Fruit fly (Drosophila melanogaster) whole organism, embryonic: ENCODE results near the gene CG10063.
A peak's percentile ranks its signal among the peaks of the same experiment; 100 is the strongest.

ENCODE experiments used
- Awh ChIP-seq: fragments of 200-800 bp; sonication (Bioruptor generic); IDR thresholded peaks from 2 replicates; pipeline ENCODE4, ENCODE4 v1.3.6; 2022; ENCODE audit warnings: missing biosample characterization, missing genetic modification characterization
- CG10267 ChIP-seq: fragments of 200-800 bp; sonication (Bioruptor generic); optimal IDR thresholded peaks from 2 replicates; lab custom pipeline; 2018; ENCODE audit warnings: missing biosample characterization, mild to moderate bottlenecking, missing genetic modification characterization, moderate library complexity
- CG10321 ChIP-seq: fragments of 200-800 bp; sonication (Bioruptor generic); IDR thresholded peaks from 2 replicates; pipeline ENCODE4 v1.3.6; 2022; ENCODE audit warnings: missing biosample characterization, missing genetic modification characterization
- CG11085 ChIP-seq: fragments of 200-800 bp; sonication (Bioruptor generic); IDR thresholded peaks from 2 replicates; pipeline ENCODE4 v1.3.6; 2022; ENCODE audit warnings: missing biosample characterization, missing genetic modification characterization
- CG11093 ChIP-seq: fragments of 200-800 bp; sonication (Bioruptor generic); IDR thresholded peaks from 3 replicates; pipeline ENCODE4 v1.3.6; 2022; ENCODE audit warnings: missing biosample characterization, missing genetic modification characterization
- CG17186 ChIP-seq: fragments of 200-800 bp; sonication (Bioruptor generic); optimal IDR thresholded peaks from 3 replicates; lab custom pipeline; 2017; ENCODE audit warnings: missing biosample characterization, missing genetic modification reagents, missing genetic modification characterization
- CG17802 ChIP-seq: fragments of 200-800 bp; sonication (Bioruptor generic); optimal IDR thresholded peaks from 2 replicates; lab custom pipeline; 2018; ENCODE audit warnings: missing biosample characterization, mild to moderate bottlenecking, missing genetic modification characterization, moderate library complexity
- CG17912 ChIP-seq: fragments of 200-800 bp; sonication (Bioruptor generic); optimal IDR thresholded peaks from 2 replicates; lab custom pipeline; 2018; ENCODE audit warnings: missing biosample characterization, mild to moderate bottlenecking, missing genetic modification characterization
- CG18011 ChIP-seq: fragments of 200-800 bp; sonication (Bioruptor generic); optimal IDR thresholded peaks from 2 replicates; lab custom pipeline; 2017; ENCODE audit warnings: missing biosample characterization, missing genetic modification characterization, mild to moderate bottlenecking, moderate library complexity, missing genotype
- CG2129 ChIP-seq: fragments of 200-800 bp; sonication (Bioruptor generic); IDR thresholded peaks from 2 replicates; pipeline ENCODE4 v1.3.6; 2022; ENCODE audit warnings: missing biosample characterization, missing genetic modification characterization; ENCODE audit not compliant: partially characterized antibody
- CG31224 ChIP-seq: fragments of 200-800 bp; sonication (Bioruptor generic); IDR thresholded peaks from 2 replicates; pipeline ENCODE4 v1.3.6; 2022; ENCODE audit warnings: missing biosample characterization, missing genetic modification characterization
- CG34376 ChIP-seq: fragments of 200-800 bp; sonication (Bioruptor generic); optimal IDR thresholded peaks from 2 replicates; lab custom pipeline; 2018; ENCODE audit warnings: missing biosample characterization, mild to moderate bottlenecking, missing genetic modification characterization
- CG4617 ChIP-seq: fragments of 200-800 bp; sonication (Bioruptor generic); optimal IDR thresholded peaks from 3 replicates; lab custom pipeline; 2016; ENCODE audit warnings: missing biosample characterization, missing genetic modification characterization, borderline replicate concordance
- CTCF ChIP-seq: fragments of 200-800 bp; sonication (Bioruptor generic); optimal IDR thresholded peaks from 2 replicates; lab custom pipeline; 2017; ENCODE audit warnings: missing biosample characterization, mild to moderate bottlenecking, missing genetic modification characterization, moderate library complexity
- GATAe ChIP-seq: fragments of 200-800 bp; sonication (Bioruptor generic); conservative IDR thresholded peaks from 2 replicates; pipeline ENCODE4 v1.3.6; 2022; ENCODE audit warnings: missing biosample characterization, missing genetic modification characterization
- H2.0 ChIP-seq: fragments of 200-800 bp; sonication (Bioruptor generic); IDR thresholded peaks from 2 replicates; pipeline ENCODE4 v1.3.6; 2022; ENCODE audit warnings: missing biosample characterization, missing genetic modification characterization
- Max ChIP-seq: fragments of 200-800 bp; sonication (Bioruptor generic); optimal IDR thresholded peaks from 2 replicates; lab custom pipeline; 2016; ENCODE audit warnings: missing biosample characterization, mild to moderate bottlenecking, missing genetic modification characterization
- Med ChIP-seq: fragments of 200-800 bp; sonication (Bioruptor generic); peaks from one replicate; lab custom pipeline; 2016; ENCODE audit warnings: missing biosample characterization, missing genetic modification characterization, mild to moderate bottlenecking, inconsistent platforms, moderate library complexity
- Oaz ChIP-seq: fragments of 200-800 bp; sonication (Bioruptor generic); IDR thresholded peaks from 2 replicates; pipeline ENCODE4 v1.3.6; 2022; ENCODE audit warnings: missing biosample characterization, missing genetic modification characterization
- Pdp1 ChIP-seq, 2 experiments: fragments of 200-800 bp; sonication (Bioruptor generic); optimal IDR thresholded peaks; 3 replicates each; lab custom pipeline; 2016; ENCODE audit warnings: missing biosample characterization in 2 of 2, missing genetic modification characterization in 2 of 2, mild to moderate bottlenecking in 1 of 2, moderate library complexity in 1 of 2
- Poxn ChIP-seq: fragments of 200-800 bp; sonication (Bioruptor generic); IDR thresholded peaks from 2 replicates; pipeline ENCODE4 v1.3.6; 2022; ENCODE audit warnings: missing biosample characterization, missing genetic modification characterization
- Sox100B ChIP-seq: fragments of 200-800 bp; sonication (Bioruptor generic); optimal IDR thresholded peaks from 3 replicates; lab custom pipeline; 2018; ENCODE audit warnings: missing biosample characterization, mild to moderate bottlenecking, missing genetic modification characterization
- Xrp1 ChIP-seq: fragments of 200-800 bp; sonication (Bioruptor generic); IDR thresholded peaks from 2 replicates; pipeline ENCODE4 v1.3.6; 2022; ENCODE audit warnings: missing biosample characterization, missing genetic modification characterization
- ato ChIP-seq: fragments of 200-800 bp; sonication (Bioruptor generic); IDR thresholded peaks from 2 replicates; pipeline ENCODE4 v1.3.6; 2022; ENCODE audit warnings: missing biosample characterization, missing genetic modification characterization; ENCODE audit not compliant: partially characterized antibody
- ci ChIP-seq: fragments of 200-800 bp; sonication (Bioruptor generic); IDR thresholded peaks from 3 replicates; pipeline ENCODE4 v1.3.6; 2022; ENCODE audit warnings: missing biosample characterization, missing genetic modification characterization
- crol ChIP-seq: fragments of 200-800 bp; sonication (Bioruptor generic); IDR thresholded peaks from 2 replicates; pipeline ENCODE4 v1.3.6; 2022; ENCODE audit warnings: missing biosample characterization, missing genetic modification characterization
- disco-r ChIP-seq: fragments of 200-800 bp; sonication (Bioruptor generic); optimal IDR thresholded peaks from 2 replicates; lab custom pipeline; 2016; ENCODE audit warnings: missing biosample characterization, missing genetic modification characterization
- dmrt11E ChIP-seq: fragments of 200-800 bp; sonication (Bioruptor generic); optimal IDR thresholded peaks from 3 replicates; lab custom pipeline; 2018; ENCODE audit warnings: missing biosample characterization, mild to moderate bottlenecking, missing genetic modification characterization, moderate library complexity
- eve ChIP-seq, 2 experiments: fragments of >200 bp; optimal IDR thresholded peaks; 2 replicates each; lab custom pipeline; 2017; ENCODE audit warnings: missing biosample characterization in 2 of 2, missing genetic modification characterization in 2 of 2
- exex ChIP-seq: fragments of 200-800 bp; sonication (Bioruptor generic); optimal IDR thresholded peaks from 4 replicates; lab custom pipeline; 2018; ENCODE audit warnings: missing biosample characterization, mild to moderate bottlenecking, missing genetic modification characterization, moderate library complexity
- gro ChIP-seq: fragments of 200-800 bp; sonication (Bioruptor generic); optimal IDR thresholded peaks from 2 replicates; lab custom pipeline; 2016; ENCODE audit warnings: missing biosample characterization, missing genetic modification characterization
- lmd ChIP-seq: fragments of 200-800 bp; sonication (Bioruptor generic); IDR thresholded peaks from 2 replicates; pipeline ENCODE4 v1.3.6; 2022; ENCODE audit warnings: missing biosample characterization, missing genetic modification characterization
- mirr ChIP-seq: fragments of 200-800 bp; sonication (Bioruptor generic); optimal IDR thresholded peaks from 3 replicates; lab custom pipeline; 2018; ENCODE audit warnings: missing biosample characterization, mild to moderate bottlenecking, missing genetic modification characterization
- otp ChIP-seq: fragments of 200-800 bp; sonication (Bioruptor generic); IDR thresholded peaks from 3 replicates; pipeline ENCODE4, ENCODE4 v1.3.6; 2022; ENCODE audit warnings: missing biosample characterization, missing genetic modification characterization
- p53 ChIP-seq: fragments of 200-800 bp; sonication (Bioruptor generic); optimal IDR thresholded peaks from 2 replicates; lab custom pipeline; 2016; ENCODE audit warnings: missing biosample characterization, missing genetic modification characterization
- psq ChIP-seq: fragments of 200-800 bp; sonication (Bioruptor generic); optimal IDR thresholded peaks from 2 replicates; lab custom pipeline; 2017; ENCODE audit warnings: missing biosample characterization, missing genetic modification characterization
- pzg ChIP-seq: fragments of 200-800 bp; sonication (Bioruptor generic); optimal IDR thresholded peaks from 3 replicates; lab custom pipeline; 2018; ENCODE audit warnings: missing biosample characterization, mild to moderate bottlenecking, missing genetic modification characterization, moderate library complexity
- ro ChIP-seq: fragments of 200-800 bp; sonication (Bioruptor generic); IDR thresholded peaks from 2 replicates; pipeline ENCODE4 v1.3.6; 2022; ENCODE audit warnings: missing biosample characterization, missing genetic modification characterization
- row ChIP-seq: fragments of 200-800 bp; sonication (Bioruptor generic); IDR thresholded peaks from 3 replicates; pipeline ENCODE4 v1.3.6; 2022; ENCODE audit warnings: missing biosample characterization, missing genetic modification characterization
- run ChIP-seq: fragments of 200-800 bp; sonication (Bioruptor generic); optimal IDR thresholded peaks from 3 replicates; lab custom pipeline; 2018; ENCODE audit warnings: missing biosample characterization, mild to moderate bottlenecking, missing genetic modification characterization
- sc ChIP-seq, 3 experiments: fragments of >200 bp in 2 of 3; fragments of 200-800 bp in 1 of 3; sonication (Bioruptor generic) in 1 of 3; optimal IDR thresholded peaks; 2 replicates in 2 of 3; 3 replicates in 1 of 3; lab custom pipeline; 2017; ENCODE audit warnings: mild to moderate bottlenecking in 1 of 3, missing biosample characterization in 1 of 3, missing genetic modification characterization in 1 of 3, missing genetic modification reagents in 1 of 3
- sens ChIP-seq: fragments of 200-800 bp; sonication (Bioruptor generic); peaks from one replicate; lab custom pipeline; 2016; ENCODE audit warnings: missing biosample characterization, missing genetic modification characterization
- sqz ChIP-seq: fragments of 200-800 bp; sonication (Bioruptor generic); optimal IDR thresholded peaks from 3 replicates; lab custom pipeline; 2018; ENCODE audit warnings: missing biosample characterization, mild to moderate bottlenecking, missing genetic modification characterization
- ssp ChIP-seq: fragments of 200-800 bp; sonication (Bioruptor generic); IDR thresholded peaks from 2 replicates; pipeline ENCODE4 v1.3.6; 2022; ENCODE audit warnings: missing biosample characterization, missing genetic modification characterization
- sug ChIP-seq: fragments of 200-800 bp; optimal IDR thresholded peaks from 2 replicates; lab custom pipeline; 2019; ENCODE audit warnings: missing biosample characterization, mild to moderate bottlenecking, missing genetic modification characterization, moderate library complexity
- tap ChIP-seq: fragments of 200-800 bp; optimal IDR thresholded peaks from 3 replicates; lab custom pipeline; 2019; ENCODE audit warnings: missing biosample characterization, mild to moderate bottlenecking, missing genetic modification characterization, moderate library complexity
- wdn ChIP-seq: fragments of 200-800 bp; sonication (Bioruptor generic); IDR thresholded peaks from 2 replicates; pipeline ENCODE4 v1.3.6; 2022; ENCODE audit warnings: missing biosample characterization, missing genetic modification characterization
- wek ChIP-seq: fragments of 200-800 bp; sonication (Bioruptor generic); optimal IDR thresholded peaks from 3 replicates; lab custom pipeline; 2018; ENCODE audit warnings: missing biosample characterization, mild to moderate bottlenecking, missing genetic modification characterization, moderate library complexity
- z ChIP-seq: fragments of 200-800 bp; sonication (Bioruptor generic); IDR thresholded peaks from 3 replicates; pipeline ENCODE4 v1.3.6; 2022; ENCODE audit warnings: missing biosample characterization, missing genetic modification characterization

CG10063 gene

dm6 chr3L:6977391-6977790, 5.1 kb upstream of the CG10063 start (continued):
- TF ChIP-seq psq (GFP tag; lab: Kevin White, UChicago) (no peak), CG18011 (GFP tag; lab: Kevin White, UChicago) (no peak), pzg (no peak), p53 (GFP tag; lab: Kevin White, UChicago) (no peak), Oaz (GFP tag; lab: Robert Waterston, UW) (no peak), wek (no peak), ato (GFP tag; lab: Robert Waterston, UW) (no peak), gro (GFP tag; lab: Kevin White, UChicago) (no peak), Poxn (GFP tag; lab: Robert Waterston, UW) (0 out of 2 replicates have a peak, but pooled peaks have one; percentile 6), eve (GFP tag; optimal IDR thresholded peaks at IDR 0.05; lab: Kevin White, UChicago) (no peak), tap (tag; lab: Kevin White, UChicago) (peak; percentile 26), lmd (peak; percentile 58), CG11093 (GFP tag; lab: Robert Waterston, UW) (peak; percentile 33; the same call in 1 of the 3 replicates), sc (optimal IDR thresholded peaks at IDR 0.05; lab: Kevin White, UChicago) (no peak), sc (GFP tag; optimal IDR thresholded peaks at IDR 0.05; lab: Kevin White, UChicago) (peak; percentile 46), ci (GFP tag; lab: Robert Waterston, UW) (peak; percentile 75), H2.0 (GFP tag; lab: Robert Waterston, UW) (no peak), z (GFP tag; lab: Robert Waterston, UW) (no peak), Xrp1 (peak; percentile 63)

dm6 chr3L:6976601-6977140, 4.4 kb upstream of the CG10063 start:
- peak; percentile 61; the same call in 1 of the 3 replicates for TF ChIP-seq otp (GFP tag; lab: Robert Waterston, UW)
- TF ChIP-seq sug = peak; percentile 73
- TF ChIP-seq Med (GFP tag; lab: Kevin White, UChicago) = peak; percentile 55
- peak; percentile 7 for TF ChIP-seq mirr (GFP tag; lab: Kevin White, UChicago)
- TF ChIP-seq CG34376 = peak; percentile 45
- peak; percentile 71 for TF ChIP-seq sens
- peak; percentile 40; the same call in 1 of the 2 replicates for TF ChIP-seq crol (GFP tag; lab: Robert Waterston, UW)
- TF ChIP-seq ro (GFP tag; lab: Robert Waterston, UW) = no peak
- 0 out of 2 replicates have a peak, but pooled peaks have one; percentile 26 for TF ChIP-seq GATAe (GFP tag; lab: Robert Waterston, UW)
- TF ChIP-seq sqz (GFP tag; lab: Kevin White, UChicago) = no peak
- TF ChIP-seq CG2129 (GFP tag; lab: Robert Waterston, UW) = no peak
- peak in 1 of 2 experiments; percentile 2 for TF ChIP-seq Pdp1 (GFP tag; optimal IDR thresholded peaks at IDR 0.05; lab: Kevin White, UChicago)
- peak; percentile 47 for TF ChIP-seq exex (tag; lab: Kevin White, UChicago)

DNA sequence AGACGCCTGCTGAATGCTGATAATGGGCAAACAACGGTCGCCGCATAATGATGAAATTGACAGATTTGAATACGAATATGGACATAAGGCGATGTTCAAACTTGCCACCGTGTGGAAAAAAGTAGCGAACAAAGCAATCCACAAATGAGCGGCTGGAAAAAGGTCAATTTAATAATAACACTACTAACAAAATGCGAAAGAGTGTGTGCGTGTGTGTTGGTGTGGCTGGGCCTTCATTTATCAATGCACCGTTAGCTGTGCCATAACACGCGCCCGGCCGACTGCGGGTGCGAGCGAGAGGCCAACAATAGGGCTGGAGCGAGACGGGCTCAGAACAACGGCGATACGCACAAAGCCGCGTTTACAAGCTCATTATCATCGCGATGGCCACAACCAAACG, 3.6 kb upstream of the CG10063 start:
- TF ChIP-seq CG4617 (GFP tag; lab: Kevin White, UChicago) (no peak), CG17912 (no peak), CG17802 (peak; percentile 96), CTCF (GFP tag; lab: Kevin White, UChicago) (no peak), Pdp1 (GFP tag; optimal IDR thresholded peaks at IDR 0.05; lab: Kevin White, UChicago) (peak in 1 of 2 experiments; percentile 88), Max (GFP tag; lab: Kevin White, UChicago) (no peak), disco-r (no peak), CG10267 (no peak), wdn (no peak), CG31224 (no peak), CG10321 (GFP tag; lab: Robert Waterston, UW) (peak; percentile 50; the same call in 1 of the 2 replicates), run (tag; lab: Kevin White, UChicago) (peak; percentile 21), Sox100B (no peak), dmrt11E (tag; lab: Kevin White, UChicago) (no peak), CG11085 (no peak), Awh (GFP tag; lab: Robert Waterston, UW) (peak; percentile 73; the same call in 1 of the 2 replicates), ssp (GFP tag; lab: Robert Waterston, UW) (no peak), CG17186 (no peak), row (GFP tag; lab: Robert Waterston, UW) (peak; percentile 10; the same call in 1 of the 3 replicates)
